Worm (Caenorhabditis elegans) whole organism, young adult: ENCODE measurements around the gene sru-22.

ENCODE experiments used
- D2030.7 ChIP-seq: fragments of 200-800 bp; sonication (Bioruptor generic); IDR thresholded peaks from 2 replicates; pipeline ENCODE4 v1.3.6; 2022; ENCODE audit warnings: missing genetic modification reagents, missing genetic modification characterization, missing compliant biosample characterization
- ama-1 ChIP-seq, 3 experiments: fragments of 150-350 bp in 1 of 3; sonication (generic microtip) in 2 of 3; optimal IDR thresholded peaks; 2 replicates each; lab custom pipeline; 2014 to 2018; ENCODE audit warnings: missing biosample characterization in 2 of 3, missing genetic modification characterization in 2 of 3, missing genetic modification reagents in 2 of 3
- unc-62 ChIP-seq: fragments of 150-350 bp; optimal IDR thresholded peaks from 2 replicates; lab custom pipeline; 2014; ENCODE audit warnings: missing biosample characterization, missing genetic modification reagents, missing genetic modification characterization

DNA sequence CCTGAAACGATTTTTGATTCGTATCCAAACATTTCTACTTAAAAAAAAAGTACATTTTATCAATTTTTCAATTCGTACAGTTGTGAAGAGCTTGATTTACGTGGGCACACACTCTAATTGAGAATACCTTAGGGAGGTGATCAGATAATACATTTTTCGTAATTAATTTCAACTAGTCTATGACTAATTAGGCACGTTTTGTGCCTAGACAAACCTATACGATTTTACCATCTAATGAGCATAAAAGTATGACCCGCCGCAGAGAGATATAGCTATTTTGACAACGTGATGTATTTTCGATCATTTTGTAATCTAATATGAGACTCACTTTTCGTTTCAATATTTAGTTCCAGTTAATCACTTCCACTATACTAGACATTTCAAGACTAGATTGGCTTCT lies 42.2 kb upstream of the sru-22 start:
- TF ChIP-seq D2030.7 (no peak), ama-1 (optimal IDR thresholded peaks at IDR 0.05; lab: Kevin White, UChicago) (no peak), ama-1 (GFP tag; optimal IDR thresholded peaks at IDR 0.05; lab: Kevin White, UChicago) (no peak), unc-62 (GFP tag; lab: Kevin White, UChicago) (no peak)
